Fruit fly (Drosophila melanogaster): ENCODE results near the gene Usp8.

DNA sequence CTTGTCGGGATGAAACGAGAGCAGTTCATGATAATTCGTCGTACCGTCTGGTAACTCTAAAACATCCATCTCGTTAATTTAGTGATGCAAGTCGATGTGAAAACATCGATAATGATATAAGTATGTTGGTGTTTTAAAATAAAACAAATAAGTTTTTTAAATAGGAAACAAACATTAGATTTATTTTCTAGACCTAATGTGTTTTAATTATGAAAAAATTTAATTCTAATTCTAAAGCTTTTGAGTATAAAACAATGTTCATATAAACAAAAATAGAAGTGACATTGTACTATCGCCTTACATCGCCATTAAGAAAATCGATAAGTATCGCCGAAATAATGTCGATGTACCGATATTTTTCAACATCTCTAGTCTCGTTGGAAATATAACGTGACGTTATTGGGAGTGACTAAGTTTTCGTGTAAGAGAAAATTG is 23.0 kb upstream of the Usp8 start, which contains the start of gene Rab11:
- TF ChIP-seq CG12768 (GFP tag; optimal IDR thresholded peaks at IDR 0.05) (no peak), toe (GFP tag; optimal IDR thresholded peaks at IDR 0.05) (no peak), CG5204 (GFP tag; optimal IDR thresholded peaks at IDR 0.05) (no peak), Crg-1 (GFP tag; optimal IDR thresholded peaks at IDR 0.05) (peak; percentile 54), pad (GFP tag; optimal IDR thresholded peaks at IDR 0.05) (peak; percentile 26), CG33017 (tag; optimal IDR thresholded peaks at IDR 0.05) (peak; percentile 7)

All from whole organism, adult.